Fruit fly (Drosophila melanogaster) whole organism, wandering third instar larva: ENCODE results near the gene Eip63F-1.
A peak's percentile ranks its signal among the peaks of the same experiment; 100 is the strongest.

Source experiments
- Abd-B ChIP-seq: fragments of >200 bp; optimal IDR thresholded peaks from 2 replicates; lab custom pipeline; 2017; ENCODE audit warnings: missing biosample characterization, missing genetic modification characterization
- CG32264 ChIP-seq: fragments of 200-800 bp; sonication (Bioruptor generic); optimal IDR thresholded peaks from 2 replicates; lab custom pipeline; 2016; ENCODE audit warnings: missing biosample characterization, missing genetic modification characterization
- CG9705 ChIP-seq: fragments of 200-800 bp; sonication (Bioruptor generic); optimal IDR thresholded peaks from 2 replicates; lab custom pipeline; 2018; ENCODE audit warnings: missing biosample characterization, mild to moderate bottlenecking, missing genetic modification characterization
- CrebA ChIP-seq: fragments of 200-800 bp; sonication (Bioruptor generic); optimal IDR thresholded peaks from 2 replicates; lab custom pipeline; 2016; ENCODE audit warnings: missing biosample characterization, mild to moderate bottlenecking, missing genetic modification characterization, borderline replicate concordance
- Dfd ChIP-seq: fragments of >200 bp; optimal IDR thresholded peaks from 2 replicates; lab custom pipeline; 2017; ENCODE audit warnings: missing biosample characterization, missing genetic modification characterization
- Dif ChIP-seq: fragments of 200-275, 200-300 bp; sonication (Bioruptor generic); optimal IDR thresholded peaks from 2 replicates; lab custom pipeline; 2018; ENCODE audit warnings: missing biosample characterization, missing genetic modification characterization; ENCODE audit not compliant: partially characterized antibody
- GATAd ChIP-seq: sonication (Bioruptor generic); optimal IDR thresholded peaks from 2 replicates; lab custom pipeline; 2016; ENCODE audit warnings: missing biosample characterization, missing genetic modification characterization
- Hnf4 ChIP-seq: fragments of 200-800 bp; sonication (Bioruptor generic); optimal IDR thresholded peaks from 2 replicates; lab custom pipeline; 2016; ENCODE audit warnings: missing biosample characterization, mild to moderate bottlenecking, missing genetic modification characterization
- Hr78 ChIP-seq: fragments of >200 bp; optimal IDR thresholded peaks from 2 replicates; lab custom pipeline; 2017; ENCODE audit warnings: missing biosample characterization, missing genetic modification characterization
- Jra ChIP-seq: sonication (Bioruptor generic); optimal IDR thresholded peaks from 2 replicates; lab custom pipeline; 2016; ENCODE audit warnings: missing biosample characterization, missing genetic modification characterization
- Mio ChIP-seq: sonication (Bioruptor generic); optimal IDR thresholded peaks from 2 replicates; lab custom pipeline; 2016; ENCODE audit warnings: missing biosample characterization, missing genetic modification characterization
- Myc ChIP-seq: fragments of >200 bp; optimal IDR thresholded peaks from 2 replicates; lab custom pipeline; 2017
- N ChIP-seq: fragments of >200 bp; optimal IDR thresholded peaks from 2 replicates; lab custom pipeline; 2018; ENCODE audit warnings: missing biosample characterization, missing external identifiers, missing genetic modification characterization
- Rel ChIP-seq, 2 experiments: fragments of 200-800 bp; sonication (Bioruptor generic) in 1 of 2; optimal IDR thresholded peaks; 2 replicates in 1 of 2; 3 replicates in 1 of 2; lab custom pipeline; 2016 to 2019; ENCODE audit warnings: mild to moderate bottlenecking in 2 of 2, missing biosample characterization in 2 of 2, missing genetic modification characterization in 2 of 2, moderate library complexity in 1 of 2
- Vsx2 ChIP-seq: fragments of 200-300, 225-300 bp; sonication (Bioruptor generic); optimal IDR thresholded peaks from 2 replicates; lab custom pipeline; 2018; ENCODE audit warnings: missing biosample characterization, missing genetic modification characterization; ENCODE audit not compliant: partially characterized antibody
- brk ChIP-seq: fragments of 200-800 bp; sonication (Bioruptor generic); optimal IDR thresholded peaks from 2 replicates; lab custom pipeline; 2016; ENCODE audit warnings: missing biosample characterization, mild to moderate bottlenecking, missing genetic modification characterization
- dmrt93B ChIP-seq: fragments of 200-800 bp; sonication (Bioruptor generic); optimal IDR thresholded peaks from 2 replicates; lab custom pipeline; 2018; ENCODE audit warnings: missing biosample characterization, mild to moderate bottlenecking, missing genetic modification characterization
- dsf ChIP-seq: sonication (Bioruptor generic); optimal IDR thresholded peaks from 2 replicates; lab custom pipeline; 2016; ENCODE audit warnings: missing biosample characterization, missing genetic modification characterization, borderline replicate concordance
- ey ChIP-seq: fragments of 200-800 bp; sonication (Bioruptor generic); optimal IDR thresholded peaks from 2 replicates; lab custom pipeline; 2016; ENCODE audit warnings: missing biosample characterization, missing genetic modification characterization
- foxo ChIP-seq, 2 experiments: fragments of 200-800 bp; sonication (Bioruptor generic); optimal IDR thresholded peaks; 2 replicates in 1 of 2; 3 replicates in 1 of 2; lab custom pipeline; 2016 to 2017; ENCODE audit warnings: missing biosample characterization in 2 of 2, missing genetic modification characterization in 2 of 2
- h ChIP-seq: fragments of 200-800 bp; sonication (Bioruptor generic); optimal IDR thresholded peaks from 3 replicates; lab custom pipeline; 2016; ENCODE audit warnings: missing biosample characterization, mild to moderate bottlenecking, missing genetic modification characterization
- lola ChIP-seq: fragments of >200 bp; optimal IDR thresholded peaks from 2 replicates; lab custom pipeline; 2017; ENCODE audit warnings: missing biosample characterization, missing genetic modification characterization
- pan ChIP-seq: fragments of >200 bp; optimal IDR thresholded peaks from 2 replicates; lab custom pipeline; 2017
- psq ChIP-seq: fragments of 200-800 bp; sonication (Bioruptor generic); optimal IDR thresholded peaks from 3 replicates; lab custom pipeline; 2017; ENCODE audit warnings: missing biosample characterization, mild to moderate bottlenecking, missing genetic modification characterization, moderate library complexity
- rgr ChIP-seq: fragments of 200-800 bp; sonication (Bioruptor generic); optimal IDR thresholded peaks from 3 replicates; lab custom pipeline; 2016; ENCODE audit warnings: missing biosample characterization, mild to moderate bottlenecking, missing genetic modification characterization
- sage ChIP-seq: fragments of 200-800 bp; sonication (Bioruptor generic); optimal IDR thresholded peaks from 2 replicates; lab custom pipeline; 2016; ENCODE audit warnings: missing biosample characterization, mild to moderate bottlenecking, missing genetic modification characterization
- sv ChIP-seq: fragments of 200-800 bp; sonication (Bioruptor generic); optimal IDR thresholded peaks from 3 replicates; lab custom pipeline; 2016; ENCODE audit warnings: missing biosample characterization, missing genetic modification characterization
- tai ChIP-seq: sonication (Bioruptor generic); optimal IDR thresholded peaks from 2 replicates; lab custom pipeline; 2016; ENCODE audit warnings: missing biosample characterization, missing genetic modification characterization
- usp ChIP-seq: fragments of >200 bp; optimal IDR thresholded peaks from 2 replicates; lab custom pipeline; 2017; ENCODE audit warnings: missing biosample characterization, missing genetic modification characterization

Gene Eip63F-1

dm6 chr3L:3933599-3933998 is 1.8 kb downstream of the Eip63F-1 start:
- TF ChIP-seq CG32264 (GFP tag; lab: Kevin White, UChicago), result no peak
- TF ChIP-seq Dfd (GFP tag; lab: Kevin White, UChicago), result no peak
- TF ChIP-seq Mio (GFP tag; lab: Kevin White, UChicago), result no peak
- TF ChIP-seq h, result no peak
- no peak for TF ChIP-seq CrebA (GFP tag; lab: Kevin White, UChicago)
- TF ChIP-seq pan (lab: Kevin White, UChicago), result no peak
- TF ChIP-seq Vsx2, result no peak
- no peak for TF ChIP-seq dsf (GFP tag; lab: Kevin White, UChicago)
- no peak for TF ChIP-seq GATAd (GFP tag; lab: Kevin White, UChicago)

- TF ChIP-seq N (GFP tag; lab: Kevin White, UChicago), result no peak
- TF ChIP-seq tai (GFP tag; lab: Kevin White, UChicago), result peak; percentile 10
These were observed 2.6 kb downstream of the Eip63F-1 start for dm6 chr3L:3932742-3933289.

dm6 chr3L:3931778-3932177 is 3.6 kb downstream of the Eip63F-1 start:
- TF ChIP-seq ey, result no peak
- TF ChIP-seq Hr78, result no peak
- no peak for TF ChIP-seq lola (GFP tag; lab: Kevin White, UChicago)
- no peak for TF ChIP-seq N (GFP tag; lab: Kevin White, UChicago)
- no peak for TF ChIP-seq sv (GFP tag; lab: Kevin White, UChicago)
- no peak for TF ChIP-seq Hnf4
- TF ChIP-seq dmrt93B (GFP tag; lab: Kevin White, UChicago), result no peak
- TF ChIP-seq Myc (lab: Kevin White, UChicago), result no peak
- no peak for TF ChIP-seq usp

dm6 chr3L:3930930-3931329 is 4.5 kb downstream of the Eip63F-1 start:
- TF ChIP-seq h (no peak), sage (GFP tag; lab: Kevin White, UChicago) (no peak), tai (GFP tag; lab: Kevin White, UChicago) (peak; percentile 36), CG9705 (GFP tag; lab: Kevin White, UChicago) (no peak), Jra (GFP tag; lab: Kevin White, UChicago) (no peak), Myc (lab: Kevin White, UChicago) (peak; percentile 60), usp (no peak), brk (GFP tag; lab: Kevin White, UChicago) (no peak), dmrt93B (GFP tag; lab: Kevin White, UChicago) (no peak)

- peak; percentile 9 for TF ChIP-seq psq (GFP tag; lab: Kevin White, UChicago)
- peak; percentile 27 for TF ChIP-seq h
- TF ChIP-seq Vsx2, result peak; percentile 70
- TF ChIP-seq Abd-B (GFP tag; lab: Kevin White, UChicago), result no peak
- peak; percentile 20 for TF ChIP-seq rgr (GFP tag; lab: Kevin White, UChicago)
- TF ChIP-seq Dif (GFP tag; lab: Kevin White, UChicago), result no peak
- TF ChIP-seq foxo (GFP tag; optimal IDR thresholded peaks at IDR 0.05; lab: Kevin White, UChicago), result no peak
- TF ChIP-seq N (GFP tag; lab: Kevin White, UChicago), result no peak
- no peak for TF ChIP-seq Rel (GFP tag; optimal IDR thresholded peaks at IDR 0.05; lab: Kevin White, UChicago)
- peak; percentile 23 for TF ChIP-seq Rel (tag; optimal IDR thresholded peaks at IDR 0.05; lab: Kevin White, UChicago)
These were observed 5.2 kb downstream of the Eip63F-1 start for dm6 chr3L:3929968-3930767.
